Worm (Caenorhabditis elegans): Measurements from ENCODE around the gene D1022.9.

Gene D1022.9

ce11 chrII:7489605-7490004 lies at the start of gene D1022.9:
Gene D1022.9, minus strand, starts transcription at chrII:7489705.
- no peak for TF ChIP-seq unc-62 (GFP tag; optimal IDR thresholded peaks at IDR 0.05)

- TF ChIP-seq unc-62 (GFP tag; optimal IDR thresholded peaks at IDR 0.05) = no peak
Observed at ce11 chrII:7537603-7538230, 48.2 kb upstream of the D1022.9 start, which contains the start of gene nfi-1. Gene nfi-1, plus strand, starts transcription at chrII:7538180.

DNA sequence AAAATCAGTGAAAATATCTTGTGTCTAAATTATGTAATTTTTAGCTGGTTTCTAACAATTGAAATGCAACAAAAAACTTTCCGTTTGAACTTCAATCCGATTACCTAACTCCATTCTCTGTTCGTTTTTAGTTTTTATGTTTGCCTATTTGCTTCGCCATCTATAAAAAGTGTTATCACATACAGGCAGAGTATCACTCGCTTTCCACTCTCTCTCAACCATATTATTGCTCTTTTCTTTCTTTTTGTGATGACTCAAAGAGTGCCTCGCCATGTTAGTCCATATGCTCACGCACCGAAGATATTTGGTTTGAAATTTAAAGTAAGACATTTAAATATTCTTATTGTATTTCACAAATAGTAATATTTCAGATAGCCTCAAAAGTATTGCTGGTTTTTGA lies 45.4 kb upstream of the D1022.9 start, which contains the start of gene ZK1290.13:
TSS of gene ZK1290.13 (plus strand) at position 73 of the 400 bp plus-strand sequence.
- no peak for TF ChIP-seq unc-62 (GFP tag; optimal IDR thresholded peaks at IDR 0.05)

DNA sequence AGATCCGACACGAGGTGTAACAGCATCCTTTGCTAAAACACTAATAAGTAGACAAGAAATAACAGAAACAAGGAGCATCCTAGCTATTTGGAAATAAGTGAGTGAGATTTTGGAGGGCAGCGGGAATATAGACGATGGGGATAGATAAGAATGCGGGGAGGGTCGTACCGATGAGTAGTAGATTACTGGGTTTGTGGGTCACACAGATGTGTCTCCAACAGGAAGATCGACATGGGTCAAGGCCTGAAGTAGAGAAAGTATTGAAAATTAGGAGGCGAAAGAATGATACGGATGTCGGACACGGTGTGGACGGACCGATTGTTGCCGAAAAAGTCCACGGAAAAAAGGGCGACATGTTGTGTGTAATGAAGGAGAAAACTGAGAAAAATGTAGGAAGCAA lies 44.9 kb upstream of the D1022.9 start, which contains the start of gene wrt-10:
TSS of gene wrt-10 (minus strand) at position 195 of the 400 bp plus-strand sequence.
- TF ChIP-seq unc-62 (GFP tag; optimal IDR thresholded peaks at IDR 0.05) = no peak

- TF ChIP-seq unc-62 (GFP tag; optimal IDR thresholded peaks at IDR 0.05) = no peak
Observed at ce11 chrII:7531478-7531877, 42.0 kb upstream of the D1022.9 start.

- no peak for TF ChIP-seq unc-62 (GFP tag; optimal IDR thresholded peaks at IDR 0.05)
Observed at ce11 chrII:7530944-7531343, 41.4 kb upstream of the D1022.9 start, which contains the start of gene wrt-1. Gene wrt-1, plus strand, starts transcription at chrII:7530996.

DNA sequence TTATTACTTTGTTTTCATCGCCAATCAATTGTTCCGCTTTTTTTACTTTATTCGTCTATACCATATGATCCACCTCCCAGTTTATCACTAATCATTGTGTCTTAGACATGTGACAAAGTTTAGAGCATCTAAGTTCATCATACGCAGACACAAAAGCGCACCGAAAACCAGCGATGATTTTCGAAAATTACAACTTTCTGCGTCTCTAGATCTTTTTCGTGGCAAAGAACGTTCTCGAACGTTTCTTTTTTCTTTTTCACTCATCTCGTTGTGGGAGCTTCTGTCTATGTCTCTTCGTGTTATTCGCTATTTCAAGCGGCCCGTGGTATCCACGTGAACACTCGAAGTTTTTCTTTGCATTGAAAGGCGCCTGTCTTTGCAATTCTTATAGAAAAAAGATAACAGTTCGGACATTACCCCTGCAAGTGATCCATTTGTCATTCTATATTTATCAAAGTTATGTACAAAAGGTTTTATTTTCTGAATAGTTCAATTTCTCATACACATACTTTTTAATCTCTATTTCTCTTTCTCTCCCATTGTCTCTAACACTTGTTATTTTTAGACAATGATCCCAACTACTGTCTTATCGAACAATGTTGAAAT lies 39.7 kb upstream of the D1022.9 start, which contains the start of gene ZK1290.5:
TSS of gene ZK1290.5 (plus strand) at position 566 of the 606 bp plus-strand sequence.
- no peak for TF ChIP-seq unc-62 (GFP tag; optimal IDR thresholded peaks at IDR 0.05)

ce11 chrII:7528210-7528609 lies 38.7 kb upstream of the D1022.9 start:
- no peak for TF ChIP-seq unc-62 (GFP tag; optimal IDR thresholded peaks at IDR 0.05)

DNA sequence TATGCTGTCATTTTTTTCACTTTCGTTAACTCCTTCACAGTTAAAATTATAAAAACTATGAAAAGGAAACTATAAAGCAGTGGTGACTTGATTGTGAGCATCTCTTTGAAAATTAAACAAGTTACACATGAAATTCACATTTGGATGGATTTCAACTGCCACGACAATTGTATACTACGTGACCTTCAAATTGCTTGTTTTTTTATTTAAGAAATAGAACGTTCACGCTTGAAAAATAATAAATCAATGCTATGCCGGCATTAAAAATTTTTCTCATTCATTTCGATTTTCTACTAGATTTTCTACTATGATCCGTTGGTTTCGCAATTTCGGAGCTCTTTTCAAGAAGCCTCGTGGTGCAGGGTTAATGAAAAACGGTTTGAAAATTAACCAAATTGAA lies 36.0 kb upstream of the D1022.9 start, which contains the start of the genes ZK1290.7 and rnh-1.1:
TSS of gene ZK1290.7 (minus strand) at position 101 of the 400 bp plus-strand sequence.
TSS of gene rnh-1.1 (plus strand) at position 281 of the 400 bp plus-strand sequence.
- TF ChIP-seq unc-62 (GFP tag; optimal IDR thresholded peaks at IDR 0.05) = no peak

ce11 chrII:7523281-7523680 lies 33.8 kb upstream of the D1022.9 start, which contains the start of gene ZK1290.15:
Gene ZK1290.15, plus strand, starts transcription at chrII:7523581.
- TF ChIP-seq unc-62 (GFP tag; optimal IDR thresholded peaks at IDR 0.05) = no peak

DNA sequence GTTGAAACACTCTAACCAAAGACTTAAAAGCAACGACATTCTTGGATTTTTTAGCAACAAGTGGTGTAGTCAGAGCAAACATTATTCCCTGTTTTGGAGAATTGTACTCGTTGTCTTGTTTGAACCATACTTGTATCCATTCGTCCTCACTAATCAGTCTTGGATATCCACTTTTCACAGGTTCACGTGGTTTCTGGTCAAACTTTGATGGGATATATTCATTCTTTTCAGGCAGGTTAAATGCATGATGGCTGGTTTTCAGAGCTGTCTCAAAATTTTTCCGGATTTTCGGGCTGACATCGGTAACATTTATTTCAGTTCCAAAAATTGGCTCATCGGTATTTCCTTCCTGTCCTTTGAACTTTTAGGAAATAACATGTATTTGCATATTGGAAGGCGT lies 31.9 kb upstream of the D1022.9 start:
- TF ChIP-seq unc-62 (GFP tag; optimal IDR thresholded peaks at IDR 0.05) = no peak

ce11 chrII:7519221-7519620 lies 29.7 kb upstream of the D1022.9 start, which contains the start of gene glb-9:
Gene glb-9, minus strand, starts transcription at chrII:7519321.
- no peak for TF ChIP-seq unc-62 (GFP tag; optimal IDR thresholded peaks at IDR 0.05)

DNA sequence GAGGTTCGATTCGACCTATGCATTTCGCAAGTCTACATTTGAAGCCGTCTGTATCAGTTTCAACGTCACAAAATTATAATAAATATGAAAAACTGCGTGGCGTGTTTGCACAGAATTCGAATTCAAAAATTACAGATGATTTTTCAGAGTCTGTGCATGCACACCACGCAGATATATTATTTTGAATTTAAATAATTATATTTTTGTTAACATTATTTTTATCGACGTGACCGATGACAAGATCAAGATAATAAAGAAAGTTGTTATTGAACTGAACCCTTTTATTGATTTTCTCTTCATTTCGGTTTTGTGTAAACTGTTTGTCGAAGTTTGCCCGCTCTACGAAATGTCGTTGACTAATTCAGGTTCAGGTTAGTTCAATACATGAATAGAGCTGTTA lies 15.5 kb upstream of the D1022.9 start, which contains the start of gene C28F5.1:
TSS of gene C28F5.1 (plus strand) at position 301 of the 400 bp plus-strand sequence.
- TF ChIP-seq unc-62 (GFP tag; optimal IDR thresholded peaks at IDR 0.05) = no peak

- TF ChIP-seq unc-62 (GFP tag; optimal IDR thresholded peaks at IDR 0.05) = no peak
Observed at ce11 chrII:7499390-7499789, 9.9 kb upstream of the D1022.9 start, which contains the start of gene srab-14. Gene srab-14, minus strand, starts transcription at chrII:7499490.

DNA sequence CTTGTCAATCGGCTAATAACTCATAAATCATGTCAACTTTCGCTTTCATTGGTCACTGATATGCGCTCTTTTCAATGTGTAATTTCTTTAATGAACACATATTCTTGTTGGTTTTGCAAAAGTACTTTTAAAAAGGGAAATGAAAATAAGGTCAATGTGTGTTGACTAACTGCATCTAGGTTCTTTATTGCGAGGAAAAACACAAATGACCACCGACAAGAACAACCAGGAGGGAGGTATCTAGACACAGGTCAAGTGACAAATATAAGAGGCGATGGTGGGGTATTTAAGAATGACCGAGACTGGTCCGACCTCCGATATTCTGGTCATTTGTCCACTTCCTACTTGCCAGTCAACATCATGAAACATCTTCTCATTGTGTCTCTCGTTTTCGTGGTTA lies 6.6 kb upstream of the D1022.9 start, which contains the start of gene spi-1:
TSS of gene spi-1 (plus strand) at position 178 of the 400 bp plus-strand sequence.
- no peak for TF ChIP-seq unc-62 (GFP tag; optimal IDR thresholded peaks at IDR 0.05)

ce11 chrII:7494155-7494554 lies 4.7 kb upstream of the D1022.9 start, which contains the start of gene R10H1.1:
Gene R10H1.1, plus strand, starts transcription at chrII:7494455.
- no peak for TF ChIP-seq unc-62 (GFP tag; optimal IDR thresholded peaks at IDR 0.05)
